Fruit fly (Drosophila melanogaster): ENCODE measurements around the gene CG7382.

Gene CG7382

dm6 chr2L:5479128-5479527, 40.6 kb downstream of the CG7382 start (continued):
- TF ChIP-seq esg (GFP tag; conservative IDR thresholded peaks at IDR 0.05): no peak
- no peak for TF ChIP-seq insv (GFP tag; optimal IDR thresholded peaks at IDR 0.05)
- no peak for TF ChIP-seq onecut (GFP tag; IDR thresholded peaks at IDR 0.05)
- no peak for TF ChIP-seq run (tag; optimal IDR thresholded peaks at IDR 0.05)
- no peak for TF ChIP-seq emc (GFP tag; optimal IDR thresholded peaks at IDR 0.05)
- TF ChIP-seq CG14667 (GFP tag; IDR thresholded peaks at IDR 0.05): no peak
- TF ChIP-seq lmd (GFP tag; IDR thresholded peaks at IDR 0.05): no peak

DNA sequence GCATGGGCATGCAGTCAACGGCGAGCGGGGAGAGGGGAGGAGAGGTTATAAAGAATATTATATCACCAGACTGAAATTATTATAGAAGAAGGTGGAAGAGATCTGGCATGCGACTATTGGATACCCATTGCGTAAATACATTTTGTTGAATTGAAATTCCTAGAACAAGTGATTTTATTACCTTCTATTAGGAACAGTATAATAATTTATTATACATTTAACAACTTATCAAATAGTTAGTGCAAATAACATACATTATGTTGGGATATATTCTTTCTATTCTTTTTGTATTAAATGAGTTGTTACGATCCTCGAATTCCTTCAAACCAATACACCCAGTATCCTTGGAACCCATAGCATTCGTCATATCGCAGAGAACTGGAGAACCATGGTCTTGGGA, 41.4 kb downstream of the CG7382 start:
- TF ChIP-seq hth (optimal IDR thresholded peaks at IDR 0.05): no peak
- TF ChIP-seq CG2116 (GFP tag; optimal IDR thresholded peaks at IDR 0.05): no peak
- no peak for TF ChIP-seq rib (GFP tag; IDR thresholded peaks at IDR 0.05)
- no peak for TF ChIP-seq C15 (GFP tag; IDR thresholded peaks at IDR 0.05)
- 0 out of 3 replicates have a peak, but pooled peaks have one; percentile 17 for TF ChIP-seq row (GFP tag; IDR thresholded peaks at IDR 0.05)

- TF ChIP-seq CG1792 (GFP tag; optimal IDR thresholded peaks at IDR 0.05) (peak; percentile 59), CG11560 (tag; IDR thresholded peaks at IDR 0.05) (peak; percentile 46; the same call in 1 of the 3 replicates), CG10959 (GFP tag; IDR thresholded peaks at IDR 0.05) (peak; percentile 90), CG43689 (GFP tag; IDR thresholded peaks at IDR 0.05) (peak; percentile 76), pzg (GFP tag; optimal IDR thresholded peaks at IDR 0.05) (no peak), chinmo (GFP tag; IDR thresholded peaks at IDR 0.05; ENCODE audit: partially characterized antibody) (no peak), CG15514 (GFP tag; optimal IDR thresholded peaks at IDR 0.05) (no peak), Hand (GFP tag; optimal IDR thresholded peaks at IDR 0.05) (no peak), vnd (GFP tag; IDR thresholded peaks at IDR 0.05; ENCODE audit: partially characterized antibody) (no peak), Eip74EF (GFP tag; optimal IDR thresholded peaks at IDR 0.05) (peak in 1 of 2 experiments; percentile 23), cwo (GFP tag; optimal IDR thresholded peaks at IDR 0.05) (peak; percentile 36), CG10565 (GFP tag; optimal IDR thresholded peaks at IDR 0.05) (peak; percentile 36), CG10366 (GFP tag; IDR thresholded peaks at IDR 0.05) (peak; percentile 89), aop (GFP tag; IDR thresholded peaks at IDR 0.05) (0 out of 2 replicates have a peak, but pooled peaks have one; percentile 39), dpn (GFP tag; optimal IDR thresholded peaks at IDR 0.05) (peak; percentile 83 to 85), ara (GFP tag; IDR thresholded peaks at IDR 0.05) (peak; percentile 93), CG12659 (GFP tag; optimal IDR thresholded peaks at IDR 0.05) (peak; percentile 69), CG15269 (tag; optimal IDR thresholded peaks at IDR 0.05) (peak; percentile 77), CG11723 (GFP tag; optimal IDR thresholded peaks at IDR 0.05) (peak; percentile 58), CG3847 (GFP tag; IDR thresholded peaks at IDR 0.05) (peak; percentile 76), sna (GFP tag; IDR thresholded peaks at IDR 0.05; ENCODE audit: partially characterized antibody) (no peak), B-H1 (GFP tag; IDR thresholded peaks at IDR 0.05) (peak; percentile 69; the same call in 2 of the 3 replicates), fru (optimal IDR thresholded peaks at IDR 0.05) (no peak), Asciz (GFP tag; optimal IDR thresholded peaks at IDR 0.05) (no peak), gcm (GFP tag; optimal IDR thresholded peaks at IDR 0.05) (peak; percentile 78), CG7556 (GFP tag; optimal IDR thresholded peaks at IDR 0.05) (peak; percentile 78), cato (GFP tag; optimal IDR thresholded peaks at IDR 0.05; ENCODE audit: borderline replicate concordance) (peak; percentile 72), rib (GFP tag; IDR thresholded peaks at IDR 0.05) (no peak), Kr (GFP tag; optimal IDR thresholded peaks at IDR 0.05) (peak; percentile 60), zen (tag; optimal IDR thresholded peaks at IDR 0.05) (peak; percentile 63), CG14441 (GFP tag; IDR thresholded peaks at IDR 0.05) (peak; percentile 75), CkIIα-i1 (GFP tag; IDR thresholded peaks at IDR 0.05) (no peak), CG12236 (GFP tag; optimal IDR thresholded peaks at IDR 0.05) (peak; percentile 71), shn (GFP tag; optimal IDR thresholded peaks at IDR 0.05) (peak; percentile 87), CG6272 (GFP tag; IDR thresholded peaks at IDR 0.05) (peak; percentile 64), Sox100B (GFP tag; optimal IDR thresholded peaks at IDR 0.05) (peak; percentile 68), pros (GFP tag; optimal IDR thresholded peaks at IDR 0.05) (no peak)
Measured at dm6 chr2L:5476699-5477098, 43.0 kb downstream of the CG7382 start.

Measured in whole organism, embryonic.